Worm (Caenorhabditis elegans) whole organism, L1 larva: ENCODE results near the gene msp-50.

Experiments used
- C04F5.9 ChIP-seq: sonication (generic microtip); optimal IDR thresholded peaks from 2 replicates; lab custom pipeline; 2016; ENCODE audit warnings: missing genetic modification characterization, missing compliant biosample characterization
- Y116A8C.19 ChIP-seq: sonication (generic microtip); optimal IDR thresholded peaks from 2 replicates; lab custom pipeline; 2016; ENCODE audit warnings: missing compliant biosample characterization, missing genetic modification characterization, borderline replicate concordance
- blmp-1 ChIP-seq: fragments of 150-350 bp; optimal IDR thresholded peaks from 2 replicates; lab custom pipeline; 2014; ENCODE audit warnings: missing biosample characterization, missing genetic modification characterization
- ceh-63 ChIP-seq: fragments of 200-800 bp; sonication (Bioruptor generic); optimal IDR thresholded peaks from 2 replicates; lab custom pipeline; 2018; ENCODE audit warnings: mild to moderate bottlenecking, missing genetic modification characterization, missing compliant biosample characterization
- ceh-88 ChIP-seq: fragments of 200-800 bp; sonication (Bioruptor generic); IDR thresholded peaks from 2 replicates; pipeline ENCODE4 v1.3.6; 2022; ENCODE audit warnings: missing genetic modification characterization, missing compliant biosample characterization
- dpl-1 ChIP-seq, 3 experiments: fragments of 150-350 bp in 2 of 3; sonication (generic microtip) in 1 of 3; optimal IDR thresholded peaks; 2 replicates each; lab custom pipeline; 2014 to 2017; ENCODE audit warnings: missing biosample characterization in 3 of 3, missing genetic modification characterization in 3 of 3, missing genetic modification reagents in 3 of 3
- dsc-1 ChIP-seq: sonication (generic microtip); optimal IDR thresholded peaks from 2 replicates; lab custom pipeline; 2016; ENCODE audit warnings: mild to moderate bottlenecking, missing genetic modification characterization, missing compliant biosample characterization
- efl-1 ChIP-seq, 4 experiments: fragments of 150-350 bp; optimal IDR thresholded peaks in 3 of 4; peaks in 1 of 4; 1 replicate in 1 of 4; 2 replicates in 3 of 4; lab custom pipeline; 2014; ENCODE audit warnings: missing biosample characterization in 2 of 4, missing genetic modification characterization in 2 of 4, missing genetic modification reagents in 2 of 4
- efl-3 ChIP-seq: fragments of 200-800 bp; sonication (Bioruptor generic); optimal IDR thresholded peaks from 2 replicates; lab custom pipeline; 2018; ENCODE audit warnings: mild to moderate bottlenecking, missing genetic modification characterization, missing compliant biosample characterization
- egl-13 ChIP-seq: sonication (generic microtip); optimal IDR thresholded peaks from 2 replicates; lab custom pipeline; 2016; ENCODE audit warnings: missing genotype, missing genetic modification reagents, missing genetic modification characterization, missing compliant biosample characterization
- elt-2 ChIP-seq: sonication (generic microtip); optimal IDR thresholded peaks from 2 replicates; lab custom pipeline; 2016; ENCODE audit warnings: missing genetic modification characterization, mild to moderate bottlenecking, inconsistent platforms, missing compliant biosample characterization, missing genetic modification reagents
- elt-3 ChIP-seq, 6 experiments: fragments of 150-350 bp in 1 of 6; sonication (generic microtip); optimal IDR thresholded peaks; 2 replicates each; lab custom pipeline; 2017 to 2018; ENCODE audit warnings: missing biosample characterization in 6 of 6, missing genetic modification characterization in 6 of 6, inconsistent platforms in 1 of 6
- ets-5 ChIP-seq: fragments of 200-800 bp; sonication (Bioruptor generic); IDR thresholded peaks from 2 replicates; pipeline ENCODE4 v1.3.6; 2022; ENCODE audit warnings: missing genetic modification characterization, missing compliant biosample characterization
- fos-1 ChIP-seq: fragments of 150-350 bp; optimal IDR thresholded peaks from 2 replicates; lab custom pipeline; 2014; ENCODE audit warnings: missing biosample characterization, missing genetic modification characterization
- grh-1 ChIP-seq: fragments of 200-800 bp; sonication (Bioruptor generic); IDR thresholded peaks from 2 replicates; pipeline ENCODE4 v1.3.6; 2022; ENCODE audit warnings: missing genetic modification reagents, missing genetic modification characterization, missing compliant biosample characterization
- hlh-4 ChIP-seq: sonication (generic microtip); optimal IDR thresholded peaks from 2 replicates; lab custom pipeline; 2016; ENCODE audit warnings: mild to moderate bottlenecking, missing genetic modification characterization, missing compliant biosample characterization
- isw-1 ChIP-seq: fragments of 200-800 bp; sonication (Bioruptor generic); IDR thresholded peaks from 2 replicates; pipeline ENCODE4 v1.3.6; 2022; ENCODE audit warnings: missing genetic modification characterization, missing compliant biosample characterization
- jun-1 ChIP-seq: fragments of 150-350 bp; optimal IDR thresholded peaks from 2 replicates; lab custom pipeline; 2014; ENCODE audit warnings: missing biosample characterization, missing genetic modification reagents, missing genetic modification characterization
- lin-14 ChIP-seq: fragments of 200-800 bp; sonication (Bioruptor generic); optimal IDR thresholded peaks from 2 replicates; lab custom pipeline; 2018; ENCODE audit warnings: mild to moderate bottlenecking, missing genetic modification characterization, moderate library complexity, missing compliant biosample characterization
- lin-35 ChIP-seq, 2 experiments: fragments of 150-350 bp; optimal IDR thresholded peaks; 2 replicates each; lab custom pipeline; 2014; ENCODE audit warnings: missing biosample characterization in 2 of 2, missing genetic modification characterization in 2 of 2, missing genetic modification reagents in 2 of 2
- lsy-2 ChIP-seq, 2 experiments: fragments of 150-350 bp; optimal IDR thresholded peaks; 2 replicates each; lab custom pipeline; 2014; ENCODE audit warnings: missing biosample characterization in 2 of 2, missing genetic modification characterization in 2 of 2
- mdl-1 ChIP-seq, 2 experiments: fragments of 150-350 bp; optimal IDR thresholded peaks; 2 replicates each; lab custom pipeline; 2014 to 2017; ENCODE audit warnings: missing biosample characterization in 2 of 2, missing genetic modification characterization in 2 of 2, inconsistent platforms in 1 of 2
- mef-2 ChIP-seq: fragments of 150-350 bp; optimal IDR thresholded peaks from 2 replicates; lab custom pipeline; 2014; ENCODE audit warnings: missing biosample characterization, missing genetic modification characterization
- nhr-19 ChIP-seq: fragments of 200-800 bp; sonication (Bioruptor generic); conservative IDR thresholded peaks from 2 replicates; pipeline ENCODE4 v1.3.6; 2022; ENCODE audit warnings: missing genetic modification characterization, missing compliant biosample characterization
- nhr-20 ChIP-seq: sonication (generic microtip); optimal IDR thresholded peaks from 2 replicates; lab custom pipeline; 2016; ENCODE audit warnings: mild to moderate bottlenecking, missing genetic modification characterization, missing compliant biosample characterization
- nhr-237 ChIP-seq: fragments of 150-350 bp; optimal IDR thresholded peaks from 2 replicates; lab custom pipeline; 2014; ENCODE audit warnings: missing biosample characterization, missing genetic modification characterization
- nhr-71 ChIP-seq: sonication (generic microtip); optimal IDR thresholded peaks from 2 replicates; lab custom pipeline; 2016; ENCODE audit warnings: mild to moderate bottlenecking, missing genetic modification characterization, moderate library complexity, missing compliant biosample characterization
- nhr-76 ChIP-seq: sonication (generic microtip); optimal IDR thresholded peaks from 2 replicates; lab custom pipeline; 2017; ENCODE audit warnings: missing biosample characterization, missing genetic modification characterization
- nhr-85 ChIP-seq: sonication (generic microtip); peaks from one replicate; lab custom pipeline; 2016; ENCODE audit warnings: missing genetic modification characterization, inconsistent platforms, missing compliant biosample characterization
- nhr-90 ChIP-seq: sonication (generic microtip); optimal IDR thresholded peaks from 2 replicates; lab custom pipeline; 2016; ENCODE audit warnings: mild to moderate bottlenecking, missing genetic modification characterization, missing compliant biosample characterization; ENCODE audit not compliant: poor library complexity
- pag-3 ChIP-seq: sonication (generic microtip); optimal IDR thresholded peaks from 2 replicates; lab custom pipeline; 2017; ENCODE audit warnings: missing genetic modification characterization, mild to moderate bottlenecking, missing compliant biosample characterization, antibody characterized with exemption, borderline replicate concordance; ENCODE audit not compliant: insufficient read depth
- pax-3 ChIP-seq: fragments of 200-800 bp; sonication (Bioruptor generic); optimal IDR thresholded peaks from 2 replicates; lab custom pipeline; 2018; ENCODE audit warnings: mild to moderate bottlenecking, missing genetic modification characterization, moderate library complexity, missing compliant biosample characterization
- pqm-1 ChIP-seq: sonication (generic microtip); optimal IDR thresholded peaks from 3 replicates; lab custom pipeline; 2017; ENCODE audit warnings: missing biosample characterization, missing genetic modification characterization
- rnt-1 ChIP-seq: sonication (generic microtip); optimal IDR thresholded peaks from 2 replicates; lab custom pipeline; 2016; ENCODE audit warnings: mild to moderate bottlenecking, missing genetic modification characterization, moderate library complexity, missing compliant biosample characterization
- snpc-4 ChIP-seq: fragments of 150-350 bp; optimal IDR thresholded peaks from 2 replicates; lab custom pipeline; 2014; ENCODE audit warnings: missing biosample characterization, missing genetic modification characterization
- snu-23 ChIP-seq: sonication (generic microtip); optimal IDR thresholded peaks from 2 replicates; lab custom pipeline; 2016; ENCODE audit warnings: missing genetic modification characterization, missing compliant biosample characterization
- sox-4 ChIP-seq: sonication (generic microtip); optimal IDR thresholded peaks from 2 replicates; lab custom pipeline; 2016; ENCODE audit warnings: missing genetic modification characterization, missing compliant biosample characterization
- sup-37 ChIP-seq: fragments of 200-800 bp; sonication (Bioruptor generic); optimal IDR thresholded peaks from 2 replicates; lab custom pipeline; 2018; ENCODE audit warnings: mild to moderate bottlenecking, missing genetic modification characterization, missing compliant biosample characterization
- tbx-2 ChIP-seq: sonication (generic microtip); optimal IDR thresholded peaks from 2 replicates; lab custom pipeline; 2016; ENCODE audit warnings: missing genetic modification characterization, missing compliant biosample characterization
- tlp-1 ChIP-seq: fragments of 150-350 bp; optimal IDR thresholded peaks from 2 replicates; lab custom pipeline; 2014; ENCODE audit warnings: missing biosample characterization, missing genetic modification characterization
- unc-86 ChIP-seq: sonication (generic microtip); optimal IDR thresholded peaks from 2 replicates; lab custom pipeline; 2016; ENCODE audit warnings: missing genetic modification characterization, missing compliant biosample characterization
- vab-15 ChIP-seq: sonication (generic microtip); optimal IDR thresholded peaks from 2 replicates; lab custom pipeline; 2017; ENCODE audit warnings: missing genotype, mild to moderate bottlenecking, missing genetic modification characterization, missing compliant biosample characterization
- xbp-1 ChIP-seq: sonication (generic microtip); optimal IDR thresholded peaks from 2 replicates; lab custom pipeline; 2016; ENCODE audit warnings: missing genetic modification characterization, missing compliant biosample characterization
- zag-1 ChIP-seq: fragments of 150-350 bp; optimal IDR thresholded peaks from 2 replicates; lab custom pipeline; 2014; ENCODE audit warnings: missing biosample characterization, missing genetic modification characterization
- ztf-4 ChIP-seq: fragments of 150-350 bp; optimal IDR thresholded peaks from 2 replicates; lab custom pipeline; 2014; ENCODE audit warnings: missing biosample characterization, missing genetic modification characterization

Gene msp-50

ce11 chrII:5237699-5238098, 38.1 kb downstream of the msp-50 start (continued):
- TF ChIP-seq snpc-4 (tag; lab: Kevin White, UChicago) (no peak), ztf-4 (no peak), fos-1 (tag; lab: Kevin White, UChicago) (no peak), jun-1 (no peak), ceh-88 (GFP tag; lab: Robert Waterston, UW) (no peak), pqm-1 (no peak), efl-3 (GFP tag; lab: Kevin White, UChicago) (no peak), sox-4 (no peak), zag-1 (tag; lab: Kevin White, UChicago) (no peak), isw-1 (GFP tag; lab: Robert Waterston, UW) (no peak), ets-5 (no peak), rnt-1 (tag; lab: Kevin White, UChicago) (peak; percentile 43)

ce11 chrII:5238366-5238765, 38.8 kb downstream of the msp-50 start, which contains the start of gene pho-4:
pho-4 (minus strand) TSS chrII:5238466.
- TF ChIP-seq elt-2 (tag; lab: Kevin White, UChicago), result peak; percentile 9
- no peak for TF ChIP-seq tlp-1 (tag; lab: Kevin White, UChicago)
- no peak for TF ChIP-seq efl-1 (optimal IDR thresholded peaks at IDR 0.05; lab: Kevin White, UChicago)
- peak in 1 of 2 experiments; percentile 81 for TF ChIP-seq efl-1 (GFP tag; optimal IDR thresholded peaks at IDR 0.05 in 1 of 2; lab: Kevin White, UChicago)

ce11 chrII:5241560-5241959, 42.0 kb downstream of the msp-50 start, which contains the start of gene T16D1.1:
T16D1.1 (minus strand) TSS chrII:5241660.
- TF ChIP-seq hlh-4 (tag; lab: Kevin White, UChicago) (no peak), Y116A8C.19 (tag; lab: Kevin White, UChicago) (no peak), nhr-237 (tag; lab: Kevin White, UChicago) (no peak), C04F5.9 (tag; lab: Kevin White, UChicago) (no peak)
- TF ChIP-seq, all 84 proteins: peak for 0

- TF ChIP-seq vab-15 (tag; lab: Kevin White, UChicago) (no peak), blmp-1 (tag; lab: Kevin White, UChicago) (peak; percentile 69), tbx-2 (tag; lab: Kevin White, UChicago) (peak; percentile 1), mef-2 (tag; lab: Kevin White, UChicago) (no peak), lin-35 (GFP tag; optimal IDR thresholded peaks at IDR 0.05; lab: Kevin White, UChicago) (peak in 1 of 2 experiments; percentile 43), nhr-19 (peak; percentile 19; the same call in 1 of the 2 replicates), efl-3 (GFP tag; lab: Kevin White, UChicago) (no peak), ceh-63 (no peak), nhr-71 (tag; lab: Kevin White, UChicago) (peak; percentile 46), snu-23 (peak; percentile 31), lsy-2 (tag; optimal IDR thresholded peaks at IDR 0.05; lab: Kevin White, UChicago) (peak in 1 of 2 experiments; percentile 42), nhr-76 (tag; lab: Kevin White, UChicago) (no peak), sup-37 (GFP tag; lab: Kevin White, UChicago) (no peak), grh-1 (GFP tag; lab: Robert Waterston, UW) (peak; percentile 84), unc-86 (tag; lab: Kevin White, UChicago) (no peak), elt-3 (tag; optimal IDR thresholded peaks at IDR 0.05; lab: Kevin White, UChicago) (peak in 1 of 6 experiments; percentile 60), pag-3 (tag; lab: Kevin White, UChicago) (no peak), egl-13 (tag; lab: Kevin White, UChicago) (no peak), lin-14 (GFP tag; lab: Kevin White, UChicago) (peak; percentile 63), pax-3 (no peak), mdl-1 (tag; optimal IDR thresholded peaks at IDR 0.05; lab: Kevin White, UChicago) (peak in 1 of 2 experiments; percentile 24), fos-1 (tag; lab: Kevin White, UChicago) (no peak), dpl-1 (GFP tag; optimal IDR thresholded peaks at IDR 0.05; lab: Kevin White, UChicago) (no peak), dsc-1 (tag; lab: Kevin White, UChicago) (no peak), xbp-1 (tag; lab: Kevin White, UChicago) (no peak), nhr-20 (peak; percentile 61), nhr-85 (peak; percentile 96), nhr-237 (tag; lab: Kevin White, UChicago) (no peak), nhr-90 (tag; lab: Kevin White, UChicago) (peak; percentile 36), ceh-88 (GFP tag; lab: Robert Waterston, UW) (no peak)
Observed at ce11 chrII:5246791-5247361, 47.3 kb downstream of the msp-50 start, which contains the start of gene ptr-6. ptr-6 (minus strand) TSS chrII:5246837.
